Worm (Caenorhabditis elegans): ENCODE results near the gene plst-1.
A peak's percentile ranks its signal among the peaks of the same experiment; 100 is the strongest.

plst-1 gene

DNA sequence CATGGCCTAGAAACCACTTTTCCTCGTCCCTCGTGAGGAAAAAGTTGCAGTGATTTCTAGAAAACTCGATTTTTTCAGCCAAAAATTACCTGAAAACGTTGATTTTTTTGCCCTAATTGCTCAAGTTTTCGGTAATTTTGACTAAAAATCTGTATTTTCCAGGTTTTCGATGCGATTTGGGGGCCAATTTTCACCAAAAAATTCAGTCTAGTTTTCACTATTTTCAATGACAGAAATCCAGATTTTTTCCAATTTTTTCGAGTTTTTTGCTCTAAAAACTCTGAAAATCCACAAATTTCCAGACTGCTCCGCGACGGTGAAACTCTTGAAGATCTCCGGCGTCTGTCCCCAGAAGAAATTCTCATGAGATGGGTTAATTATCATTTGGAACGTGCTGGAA, at the start of gene plst-1:
TSS of gene plst-1 (plus strand) at position 301 of the 400 bp plus-strand sequence.
- TF ChIP-seq ham-2 (GFP tag; optimal IDR thresholded peaks at IDR 0.05) (no peak), mep-1 (tag; optimal IDR thresholded peaks at IDR 0.05) (no peak), zip-8 (tag; optimal IDR thresholded peaks at IDR 0.05) (no peak), unc-120 (tag; optimal IDR thresholded peaks at IDR 0.05; ENCODE audit: poor library complexity, severe bottlenecking) (no peak), elt-1 (tag; optimal IDR thresholded peaks at IDR 0.05; ENCODE audit: borderline replicate concordance, insufficient read depth) (no peak), unc-39 (tag; optimal IDR thresholded peaks at IDR 0.05) (no peak), sem-2 (GFP tag; optimal IDR thresholded peaks at IDR 0.05) (no peak), tbx-8 (GFP tag; optimal IDR thresholded peaks at IDR 0.05) (no peak), nhr-12 (tag; optimal IDR thresholded peaks at IDR 0.05) (no peak), cnd-1 (tag; optimal IDR thresholded peaks at IDR 0.05) (no peak), nhr-237 (tag; optimal IDR thresholded peaks at IDR 0.05) (no peak), nhr-76 (tag; optimal IDR thresholded peaks at IDR 0.05) (no peak), lsy-2 (tag; optimal IDR thresholded peaks at IDR 0.05) (no peak), lin-32 (GFP tag; optimal IDR thresholded peaks at IDR 0.05) (no peak), drap-1 (GFP tag; optimal IDR thresholded peaks at IDR 0.05) (no peak)

DNA sequence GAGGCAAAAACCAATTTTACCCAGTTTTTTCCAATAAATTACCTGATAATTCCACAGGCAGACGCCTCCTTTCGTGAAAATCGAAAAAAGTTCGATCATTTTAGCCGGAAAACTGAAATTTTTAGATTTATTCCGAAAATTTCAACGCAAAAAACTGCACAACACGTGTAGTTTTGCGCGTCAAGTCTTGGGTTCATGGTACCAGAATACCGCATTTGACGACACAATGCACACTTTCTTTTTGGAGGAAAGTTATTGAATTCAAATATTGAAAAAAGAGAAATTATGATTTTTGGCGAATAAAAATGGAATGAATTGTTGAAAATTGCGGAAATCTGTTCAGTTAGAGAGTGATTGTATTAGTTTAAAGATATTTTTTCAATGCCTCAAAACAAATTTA, 49.7 kb upstream of the plst-1 start, which contains the start of gene F38A1.8:
TSS of gene F38A1.8 (minus strand) at position 167 of the 400 bp plus-strand sequence.
- TF ChIP-seq drap-1 (GFP tag; optimal IDR thresholded peaks at IDR 0.05) (no peak), lin-13 (tag; optimal IDR thresholded peaks at IDR 0.05) (peak; percentile 51), nhr-237 (tag; optimal IDR thresholded peaks at IDR 0.05) (peak; percentile 64), unc-120 (tag; optimal IDR thresholded peaks at IDR 0.05; ENCODE audit: poor library complexity, severe bottlenecking) (no peak), lsy-2 (tag; optimal IDR thresholded peaks at IDR 0.05) (peak; percentile 64), cnd-1 (tag; optimal IDR thresholded peaks at IDR 0.05) (no peak), blmp-1 (tag; optimal IDR thresholded peaks at IDR 0.05) (no peak), nhr-2 (tag; optimal IDR thresholded peaks at IDR 0.05) (no peak), pha-4 (tag; optimal IDR thresholded peaks at IDR 0.05) (peak; percentile 32), mep-1 (tag; optimal IDR thresholded peaks at IDR 0.05) (peak; percentile 36)

DNA sequence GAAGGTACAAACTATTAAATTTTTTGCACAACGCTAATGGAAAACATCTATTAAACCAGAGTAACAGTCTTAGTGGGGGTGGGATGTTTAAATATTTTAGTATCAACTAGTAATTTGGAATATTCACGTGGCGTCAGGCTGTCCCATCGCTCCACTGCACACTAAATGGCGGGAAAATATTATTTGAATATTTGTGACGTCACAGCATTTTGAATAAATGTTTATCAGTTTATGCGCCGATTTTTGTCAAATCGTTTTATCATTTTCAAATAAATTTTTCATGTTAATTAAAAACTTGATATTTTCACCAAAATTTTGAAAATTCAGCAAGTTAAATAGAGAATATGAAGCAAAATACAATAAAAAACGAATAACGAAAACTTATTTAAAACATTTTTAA, 46.1 kb upstream of the plst-1 start, which contains the start of gene F38A1.15:
TSS of gene F38A1.15 (minus strand) at position 101 of the 400 bp plus-strand sequence.
- no peak for TF ChIP-seq drap-1 (GFP tag; optimal IDR thresholded peaks at IDR 0.05)
- TF ChIP-seq nhr-76 (tag; optimal IDR thresholded peaks at IDR 0.05) = no peak
- TF ChIP-seq sem-2 (GFP tag; optimal IDR thresholded peaks at IDR 0.05) = no peak
- TF ChIP-seq lsy-2 (tag; optimal IDR thresholded peaks at IDR 0.05) = no peak
- TF ChIP-seq zip-8 (tag; optimal IDR thresholded peaks at IDR 0.05) = no peak
- TF ChIP-seq mep-1 (tag; optimal IDR thresholded peaks at IDR 0.05) = no peak
- no peak for TF ChIP-seq lin-32 (GFP tag; optimal IDR thresholded peaks at IDR 0.05)
- TF ChIP-seq tbx-8 (GFP tag; optimal IDR thresholded peaks at IDR 0.05) = no peak
- no peak for TF ChIP-seq pha-4 (tag; optimal IDR thresholded peaks at IDR 0.05)
- TF ChIP-seq sptf-1 (tag; optimal IDR thresholded peaks at IDR 0.05) = no peak
- no peak for TF ChIP-seq nhr-28 (tag; optimal IDR thresholded peaks at IDR 0.05)
- TF ChIP-seq nhr-2 (tag; optimal IDR thresholded peaks at IDR 0.05) = no peak
- no peak for TF ChIP-seq hlh-1 (tag; optimal IDR thresholded peaks at IDR 0.05)

DNA sequence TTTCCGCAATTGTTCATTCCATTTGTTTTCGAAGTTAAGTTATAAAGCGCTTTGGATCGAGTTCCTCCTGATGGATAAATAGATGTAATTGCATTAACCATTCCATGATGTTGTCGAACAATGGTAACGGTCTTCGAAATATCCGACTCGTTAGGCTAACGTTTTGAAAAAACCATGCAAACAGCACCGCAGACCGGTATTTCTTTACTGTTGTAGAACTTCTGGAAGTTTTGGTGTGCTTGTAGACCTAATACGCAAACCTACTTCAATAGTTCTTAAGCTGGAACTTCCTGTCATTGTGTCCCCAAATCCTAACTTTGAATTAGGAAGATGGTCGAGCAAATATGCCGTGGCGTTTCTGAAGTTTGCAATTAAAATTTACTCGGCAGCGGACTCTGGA, 44.2 kb upstream of the plst-1 start, which contains the start of gene F38A1.9:
TSS of gene F38A1.9 (minus strand) at position 101 of the 400 bp plus-strand sequence.
- TF ChIP-seq elt-1 (tag; optimal IDR thresholded peaks at IDR 0.05; ENCODE audit: borderline replicate concordance, insufficient read depth) = no peak
- no peak for TF ChIP-seq cnd-1 (tag; optimal IDR thresholded peaks at IDR 0.05)
- no peak for TF ChIP-seq unc-120 (tag; optimal IDR thresholded peaks at IDR 0.05; ENCODE audit: poor library complexity, severe bottlenecking)
- no peak for TF ChIP-seq nhr-237 (tag; optimal IDR thresholded peaks at IDR 0.05)
- TF ChIP-seq pha-4 (tag; optimal IDR thresholded peaks at IDR 0.05) = no peak
- TF ChIP-seq blmp-1 (tag; optimal IDR thresholded peaks at IDR 0.05) = no peak
- TF ChIP-seq elt-3 (tag; optimal IDR thresholded peaks at IDR 0.05) = no peak
- TF ChIP-seq nhr-12 (tag; optimal IDR thresholded peaks at IDR 0.05) = no peak
- TF ChIP-seq mep-1 (tag; optimal IDR thresholded peaks at IDR 0.05) = no peak
- no peak for TF ChIP-seq mls-2 (tag; optimal IDR thresholded peaks at IDR 0.05)
- TF ChIP-seq flh-1 (GFP tag; optimal IDR thresholded peaks at IDR 0.05) = no peak
- no peak for TF ChIP-seq lin-13 (tag; optimal IDR thresholded peaks at IDR 0.05)
- TF ChIP-seq drap-1 (GFP tag; optimal IDR thresholded peaks at IDR 0.05) = no peak
- no peak for TF ChIP-seq ztf-11 (tag; optimal IDR thresholded peaks at IDR 0.05)
- no peak for TF ChIP-seq snpc-4 (tag; optimal IDR thresholded peaks at IDR 0.05)
- no peak for TF ChIP-seq ceh-43 (GFP tag; optimal IDR thresholded peaks at IDR 0.05)
- TF ChIP-seq unc-39 (tag; optimal IDR thresholded peaks at IDR 0.05) = no peak
- no peak for TF ChIP-seq M03D4.4 (tag; optimal IDR thresholded peaks at IDR 0.05)
- TF ChIP-seq lin-32 (GFP tag; optimal IDR thresholded peaks at IDR 0.05) = no peak

Measured in whole organism, mixed stage, embryonic.